Worm (Caenorhabditis elegans): ENCODE data around the gene cwc-15.

DNA sequence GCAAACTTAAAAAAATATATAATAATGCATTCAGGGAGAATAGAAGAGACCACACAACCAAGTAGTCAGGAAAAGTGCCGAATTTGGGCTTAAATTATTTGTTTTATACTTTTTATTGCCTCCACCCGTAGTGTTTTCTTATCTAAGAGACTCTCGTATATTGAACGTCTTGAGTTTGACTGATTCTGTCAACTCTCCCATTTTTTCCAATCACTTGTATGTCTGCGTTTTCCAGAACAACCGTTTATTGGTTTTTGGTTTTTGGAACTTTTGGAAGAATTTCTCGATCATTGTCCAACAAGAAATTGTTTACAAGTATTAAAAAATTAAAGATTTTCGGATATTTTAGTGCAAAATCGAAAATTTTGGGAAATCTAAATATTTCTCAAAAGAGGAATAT is 20.5 kb downstream of the cwc-15 start:
- no peak for TF ChIP-seq unc-62 (GFP tag; optimal IDR thresholded peaks at IDR 0.05)
- no peak for TF ChIP-seq ama-1 (optimal IDR thresholded peaks at IDR 0.05)
- no peak for TF ChIP-seq ztf-11 (tag; optimal IDR thresholded peaks at IDR 0.05)
- no peak for TF ChIP-seq ces-1 (GFP tag; optimal IDR thresholded peaks at IDR 0.05)
